Fruit fly (Drosophila melanogaster) whole organism, embryonic: ENCODE measurements around the gene nkt.

Experiments used
- Ada2b ChIP-seq: fragments of 200-800 bp; sonication (Bioruptor generic); IDR thresholded peaks from 2 replicates; pipeline ENCODE4 v1.3.6; 2022; ENCODE audit warnings: missing biosample characterization, missing genetic modification characterization
- Aef1 ChIP-seq: fragments of 200-800 bp; sonication (Bioruptor generic); IDR thresholded peaks from 3 replicates; pipeline ENCODE4 v1.3.6; 2022; ENCODE audit warnings: missing biosample characterization, missing genetic modification characterization
- Atf-2 ChIP-seq: fragments of 200-800 bp; sonication (Bioruptor generic); optimal IDR thresholded peaks from 2 replicates; lab custom pipeline; 2016; ENCODE audit warnings: missing biosample characterization, missing genetic modification characterization
- B-H1 ChIP-seq: fragments of 200-800 bp; sonication (Bioruptor generic); IDR thresholded peaks from 3 replicates; pipeline ENCODE4 v1.3.6; 2022; ENCODE audit warnings: missing biosample characterization, missing genetic modification characterization
- CG12104 ChIP-seq: fragments of 200-800 bp; sonication (Bioruptor generic); optimal IDR thresholded peaks from 3 replicates; lab custom pipeline; 2016; ENCODE audit warnings: missing biosample characterization, missing genetic modification characterization
- CG12155 ChIP-seq: fragments of 200-800 bp; sonication (Bioruptor generic); optimal IDR thresholded peaks from 3 replicates; lab custom pipeline; 2016; ENCODE audit warnings: missing biosample characterization, missing genetic modification characterization
- CG1233 ChIP-seq: fragments of 200-800 bp; sonication (Bioruptor generic); optimal IDR thresholded peaks from 4 replicates; lab custom pipeline; 2018; ENCODE audit warnings: missing biosample characterization, mild to moderate bottlenecking, missing genetic modification characterization
- CG13624 ChIP-seq: fragments of 200-800 bp; sonication (Bioruptor generic); optimal IDR thresholded peaks from 2 replicates; lab custom pipeline; 2016; ENCODE audit warnings: missing biosample characterization, missing genetic modification characterization
- CG15514 ChIP-seq: fragments of 200-800 bp; sonication (Bioruptor generic); optimal IDR thresholded peaks from 3 replicates; lab custom pipeline; 2017; ENCODE audit warnings: missing biosample characterization, missing genetic modification characterization, mild to moderate bottlenecking, moderate library complexity, missing genetic modification reagents
- CG1603 ChIP-seq: fragments of 200-800 bp; sonication (Bioruptor generic); optimal IDR thresholded peaks from 2 replicates; lab custom pipeline; 2019; ENCODE audit warnings: missing biosample characterization, mild to moderate bottlenecking, missing genetic modification characterization, moderate library complexity
- CG17359 ChIP-seq: fragments of 200-800 bp; sonication (Bioruptor generic); optimal IDR thresholded peaks from 3 replicates; lab custom pipeline; 2018; ENCODE audit warnings: missing biosample characterization, mild to moderate bottlenecking, missing genetic modification characterization, moderate library complexity
- CG1832 ChIP-seq: fragments of 200-800 bp; sonication (Bioruptor generic); optimal IDR thresholded peaks from 2 replicates; lab custom pipeline; 2017; ENCODE audit warnings: missing biosample characterization, mild to moderate bottlenecking, missing genetic modification characterization, inconsistent platforms
- CG30403 ChIP-seq: fragments of 200-800 bp; sonication (Bioruptor generic); optimal IDR thresholded peaks from 3 replicates; lab custom pipeline; 2016; ENCODE audit warnings: missing biosample characterization, missing genetic modification characterization
- CG3065 ChIP-seq: fragments of 200-800 bp; sonication (Bioruptor generic); optimal IDR thresholded peaks from 2 replicates; lab custom pipeline; 2016; ENCODE audit warnings: missing biosample characterization, missing genetic modification characterization
- CG4617 ChIP-seq: fragments of 200-800 bp; sonication (Bioruptor generic); optimal IDR thresholded peaks from 3 replicates; lab custom pipeline; 2016; ENCODE audit warnings: missing biosample characterization, missing genetic modification characterization, borderline replicate concordance
- CG4820 ChIP-seq: fragments of 200-800 bp; sonication (Bioruptor generic); optimal IDR thresholded peaks from 3 replicates; lab custom pipeline; 2016; ENCODE audit warnings: missing biosample characterization, missing genetic modification characterization
- CG6765 ChIP-seq: fragments of 200-800 bp; sonication (Bioruptor generic); optimal IDR thresholded peaks from 3 replicates; lab custom pipeline; 2017; ENCODE audit warnings: missing biosample characterization, mild to moderate bottlenecking, missing genetic modification characterization
- CG6854 ChIP-seq: fragments of 200-800 bp; sonication (Bioruptor generic); optimal IDR thresholded peaks from 3 replicates; lab custom pipeline; 2017; ENCODE audit warnings: missing biosample characterization, mild to moderate bottlenecking, missing genetic modification characterization
- CG7786 ChIP-seq: fragments of 200-800 bp; sonication (Bioruptor generic); optimal IDR thresholded peaks from 2 replicates; lab custom pipeline; 2016; ENCODE audit warnings: missing biosample characterization, missing genetic modification characterization
- CG8478 ChIP-seq: fragments of >200 bp; optimal IDR thresholded peaks from 2 replicates; lab custom pipeline; 2018
- CG9215 ChIP-seq: fragments of 200-800 bp; sonication (Bioruptor generic); IDR thresholded peaks from 2 replicates; pipeline ENCODE4 v1.3.6; 2022; ENCODE audit warnings: missing biosample characterization, missing genetic modification characterization
- CG9437 ChIP-seq: fragments of 200-800 bp; sonication (Bioruptor generic); optimal IDR thresholded peaks from 2 replicates; lab custom pipeline; 2018; ENCODE audit warnings: missing biosample characterization, mild to moderate bottlenecking, missing genetic modification characterization
- HHEX ChIP-seq: fragments of 200-800 bp; sonication (Bioruptor generic); optimal IDR thresholded peaks from 3 replicates; lab custom pipeline; 2017; ENCODE audit warnings: missing biosample characterization, mild to moderate bottlenecking, missing genetic modification characterization, missing genetic modification reagents
- Meics ChIP-seq: fragments of 200-800 bp; sonication (Bioruptor generic); optimal IDR thresholded peaks from 2 replicates; lab custom pipeline; 2017; ENCODE audit warnings: missing biosample characterization, mild to moderate bottlenecking, missing genetic modification characterization
- Nf-YB ChIP-seq: fragments of 200-800 bp; sonication (Bioruptor generic); optimal IDR thresholded peaks from 3 replicates; lab custom pipeline; 2019; ENCODE audit warnings: missing biosample characterization, mild to moderate bottlenecking, missing genetic modification characterization, moderate library complexity
- Oli ChIP-seq: fragments of 200-800 bp; sonication (Bioruptor generic); optimal IDR thresholded peaks from 2 replicates; lab custom pipeline; 2018; ENCODE audit warnings: missing biosample characterization, mild to moderate bottlenecking, missing genetic modification characterization, moderate library complexity
- Trl ChIP-seq, 3 experiments: fragments of >200 bp in 2 of 3; fragments of 200-800 bp in 1 of 3; sonication (Bioruptor generic) in 1 of 3; optimal IDR thresholded peaks; 2 replicates in 1 of 3; 3 replicates in 2 of 3; lab custom pipeline; 2016 to 2017; ENCODE audit warnings: missing biosample characterization in 1 of 3, missing genetic modification characterization in 1 of 3
- abd-A ChIP-seq: fragments of 200-800 bp; sonication (Bioruptor generic); optimal IDR thresholded peaks from 3 replicates; lab custom pipeline; 2019; ENCODE audit warnings: missing biosample characterization, mild to moderate bottlenecking, missing genetic modification characterization, moderate library complexity
- ap ChIP-seq: fragments of 200-800 bp; sonication (Bioruptor generic); IDR thresholded peaks from 2 replicates; pipeline ENCODE4 v1.3.6; 2022; ENCODE audit warnings: missing biosample characterization, missing genetic modification characterization
- cad ChIP-seq: fragments of >200 bp; optimal IDR thresholded peaks from 2 replicates; lab custom pipeline; 2017; ENCODE audit warnings: missing biosample characterization, missing genetic modification characterization
- cas ChIP-seq: fragments of 200-800 bp; sonication (Bioruptor generic); IDR thresholded peaks from 2 replicates; pipeline ENCODE4 v1.3.6; 2022; ENCODE audit warnings: missing biosample characterization, missing genetic modification characterization
- chif ChIP-seq, 2 experiments: fragments of 200-800 bp; sonication (Bioruptor generic); optimal IDR thresholded peaks; 3 replicates each; lab custom pipeline; 2016; ENCODE audit warnings: missing biosample characterization in 2 of 2, missing genetic modification characterization in 2 of 2
- danr ChIP-seq: fragments of 200-800 bp; sonication (Bioruptor generic); IDR thresholded peaks from 2 replicates; pipeline ENCODE4 v1.3.6; 2022; ENCODE audit warnings: missing biosample characterization, missing genetic modification characterization
- emc ChIP-seq: fragments of 200-800 bp; sonication (Bioruptor generic); optimal IDR thresholded peaks from 2 replicates; lab custom pipeline; 2016; ENCODE audit warnings: missing biosample characterization, missing genetic modification characterization
- ham ChIP-seq: fragments of 200-800 bp; sonication (Bioruptor generic); IDR thresholded peaks from 2 replicates; pipeline ENCODE4 v1.3.6; 2022; ENCODE audit warnings: missing biosample characterization, missing genetic modification characterization
- hb ChIP-seq: fragments of 200-800 bp; sonication (Bioruptor generic); IDR thresholded peaks from 3 replicates; pipeline ENCODE4 v1.3.6; 2022; ENCODE audit warnings: missing biosample characterization, missing genetic modification characterization; ENCODE audit not compliant: partially characterized antibody
- inv ChIP-seq: fragments of 200-800 bp; sonication (Bioruptor generic); IDR thresholded peaks from 2 replicates; pipeline ENCODE4 v1.3.6; 2022; ENCODE audit warnings: missing biosample characterization, missing genetic modification characterization; ENCODE audit not compliant: partially characterized antibody
- mam ChIP-seq: fragments of 200-800 bp; sonication (Bioruptor generic); optimal IDR thresholded peaks from 3 replicates; lab custom pipeline; 2016; ENCODE audit warnings: missing biosample characterization, missing genetic modification characterization
- nom ChIP-seq: fragments of 200-800 bp; sonication (Bioruptor generic); optimal IDR thresholded peaks from 2 replicates; lab custom pipeline; 2017; ENCODE audit warnings: missing biosample characterization, missing genetic modification characterization, mild to moderate bottlenecking, moderate library complexity, missing genetic modification reagents
- odd ChIP-seq: fragments of 200-800 bp; sonication (Bioruptor generic); optimal IDR thresholded peaks from 2 replicates; lab custom pipeline; 2017; ENCODE audit warnings: missing biosample characterization, mild to moderate bottlenecking, missing genetic modification characterization
- phol ChIP-seq: fragments of 200-800 bp; sonication (Bioruptor generic); optimal IDR thresholded peaks from 3 replicates; lab custom pipeline; 2018; ENCODE audit warnings: missing biosample characterization, mild to moderate bottlenecking, missing genetic modification characterization, moderate library complexity
- sima ChIP-seq: fragments of 200-800 bp; sonication (Bioruptor generic); optimal IDR thresholded peaks from 2 replicates; lab custom pipeline; 2016; ENCODE audit warnings: missing biosample characterization, missing genetic modification characterization
- sob ChIP-seq: fragments of 200-800 bp; sonication (Bioruptor generic); IDR thresholded peaks from 2 replicates; pipeline ENCODE4 v1.3.6; 2022; ENCODE audit warnings: missing biosample characterization, missing genetic modification characterization
- sqz ChIP-seq: fragments of 200-800 bp; sonication (Bioruptor generic); optimal IDR thresholded peaks from 3 replicates; lab custom pipeline; 2018; ENCODE audit warnings: missing biosample characterization, mild to moderate bottlenecking, missing genetic modification characterization
- stwl ChIP-seq: fragments of 200-800 bp; sonication (Bioruptor generic); optimal IDR thresholded peaks from 3 replicates; lab custom pipeline; 2018; ENCODE audit warnings: missing biosample characterization, mild to moderate bottlenecking, missing genetic modification characterization, moderate library complexity
- tna ChIP-seq: fragments of 200-800 bp; sonication (Bioruptor generic); IDR thresholded peaks from 2 replicates; pipeline ENCODE4 v1.3.6; 2022; ENCODE audit warnings: missing biosample characterization, missing genetic modification characterization; ENCODE audit not compliant: partially characterized antibody
- wek ChIP-seq: fragments of 200-800 bp; sonication (Bioruptor generic); optimal IDR thresholded peaks from 3 replicates; lab custom pipeline; 2018; ENCODE audit warnings: missing biosample characterization, mild to moderate bottlenecking, missing genetic modification characterization, moderate library complexity
- zf30C ChIP-seq: fragments of 200-800 bp; sonication (Bioruptor generic); optimal IDR thresholded peaks from 3 replicates; lab custom pipeline; 2018; ENCODE audit warnings: missing biosample characterization, mild to moderate bottlenecking, missing genetic modification characterization

The nkt gene

dm6 chr3L:11215244-11216121, 14.3 kb downstream of the nkt start (continued):
- TF ChIP-seq stwl = peak; percentile 27
- TF ChIP-seq odd = peak; percentile 81
- TF ChIP-seq HHEX (GFP tag; lab: Kevin White, UChicago) = peak; percentile 93
- peak; percentile 91 for TF ChIP-seq CG1603 (tag; lab: Kevin White, UChicago)
- peak; percentile 81 to 83 for TF ChIP-seq chif (GFP tag; optimal IDR thresholded peaks at IDR 0.05; lab: Kevin White, UChicago)
- peak; percentile 89 for TF ChIP-seq danr (GFP tag; lab: Robert Waterston, UW)
- TF ChIP-seq CG6854 = peak; percentile 86
- no peak for TF ChIP-seq tna (GFP tag; lab: Robert Waterston, UW)
- peak; percentile 84 for TF ChIP-seq CG12104 (GFP tag; lab: Kevin White, UChicago)
- TF ChIP-seq sob = peak; percentile 94
- TF ChIP-seq CG30403 (GFP tag; lab: Kevin White, UChicago) = peak; percentile 91
- no peak for TF ChIP-seq CG8478 (lab: Kevin White, UChicago)
- TF ChIP-seq Nf-YB (GFP tag; lab: Kevin White, UChicago) = peak; percentile 48
- peak; percentile 86 for TF ChIP-seq Aef1 (GFP tag; lab: Robert Waterston, UW)
- no peak for TF ChIP-seq inv (GFP tag; lab: Robert Waterston, UW)
- TF ChIP-seq ap (GFP tag; lab: Robert Waterston, UW) = peak; percentile 76
- TF ChIP-seq abd-A (tag; lab: Kevin White, UChicago) = peak; percentile 16
- TF ChIP-seq Meics (GFP tag; lab: Kevin White, UChicago) = peak; percentile 91
- peak; percentile 87 for TF ChIP-seq CG13624 (GFP tag; lab: Kevin White, UChicago)
- TF ChIP-seq CG9215 (GFP tag; lab: Robert Waterston, UW) = peak; percentile 85
- TF ChIP-seq CG4617 (GFP tag; lab: Kevin White, UChicago) = peak; percentile 63
- peak; percentile 87 for TF ChIP-seq mam
- peak; percentile 75; the same call in 1 of the 2 replicates for TF ChIP-seq ham (GFP tag; lab: Robert Waterston, UW)
- peak; percentile 72 for TF ChIP-seq sima
- TF ChIP-seq B-H1 (GFP tag; lab: Robert Waterston, UW) = peak; percentile 89
- peak; percentile 83 for TF ChIP-seq CG12155 (GFP tag; lab: Kevin White, UChicago)
- peak; percentile 91 for TF ChIP-seq CG17359 (tag; lab: Kevin White, UChicago)
- no peak for TF ChIP-seq zf30C (GFP tag; lab: Kevin White, UChicago)
- TF ChIP-seq CG1832 (GFP tag; lab: Kevin White, UChicago) = peak; percentile 50
- TF ChIP-seq CG15514 (GFP tag; lab: Kevin White, UChicago) = peak; percentile 89
- TF ChIP-seq emc = peak; percentile 69
- TF ChIP-seq cas (GFP tag; lab: Robert Waterston, UW) = peak; percentile 91
- TF ChIP-seq CG7786 (GFP tag; lab: Kevin White, UChicago) = peak; percentile 90
- peak; percentile 84 for TF ChIP-seq CG4820 (GFP tag; lab: Kevin White, UChicago)
- TF ChIP-seq CG3065 (GFP tag; lab: Kevin White, UChicago) = peak; percentile 50
- peak; percentile 79 for TF ChIP-seq Oli (tag; lab: Kevin White, UChicago)
- TF ChIP-seq sqz (GFP tag; lab: Kevin White, UChicago) = peak; percentile 1
- TF ChIP-seq nom (GFP tag; lab: Kevin White, UChicago) = peak; percentile 61
- no peak for TF ChIP-seq hb (GFP tag; lab: Robert Waterston, UW)
- TF ChIP-seq CG1233 = peak; percentile 79
- peak; percentile 89 for TF ChIP-seq CG6765 (GFP tag; lab: Kevin White, UChicago)
- peak; percentile 79 for TF ChIP-seq phol (tag; lab: Kevin White, UChicago)
- TF ChIP-seq cad (GFP tag; lab: Kevin White, UChicago) = no peak
- TF ChIP-seq CG9437 (GFP tag; lab: Kevin White, UChicago) = peak; percentile 71
- TF ChIP-seq Atf-2 (GFP tag; lab: Kevin White, UChicago) = peak; percentile 78
- peak; percentile 63 for TF ChIP-seq wek (GFP tag; lab: Kevin White, UChicago)
- peak; percentile 79 to 98 for TF ChIP-seq Trl (optimal IDR thresholded peaks at IDR 0.05; lab: Kevin White, UChicago)
- TF ChIP-seq Trl (GFP tag; optimal IDR thresholded peaks at IDR 0.05; lab: Kevin White, UChicago) = peak; percentile 93
- peak; percentile 95 for TF ChIP-seq Ada2b (GFP tag; lab: Robert Waterston, UW)
